Worm (Caenorhabditis elegans) whole organism, L2 larva: Measurements from ENCODE around the gene acr-14.

Experiments used
- C34F6.9 ChIP-seq: fragments of 150-350 bp; optimal IDR thresholded peaks from 2 replicates; lab custom pipeline; 2014; ENCODE audit warnings: missing biosample characterization, missing genetic modification characterization
- F13H6.1 ChIP-seq: sonication (generic microtip); optimal IDR thresholded peaks from 2 replicates; lab custom pipeline; 2016; ENCODE audit warnings: missing genetic modification characterization, missing compliant biosample characterization
- R02D3.7 ChIP-seq: fragments of 150-350 bp; optimal IDR thresholded peaks from 2 replicates; lab custom pipeline; 2014; ENCODE audit warnings: missing biosample characterization, missing genetic modification characterization
- Y55F3AM.14 ChIP-seq: fragments of 200-800 bp; sonication (Bioruptor generic); optimal IDR thresholded peaks from 2 replicates; lab custom pipeline; 2018; ENCODE audit warnings: mild to moderate bottlenecking, missing genetic modification characterization, missing compliant biosample characterization
- ZK546.5 ChIP-seq: sonication (generic microtip); optimal IDR thresholded peaks from 2 replicates; lab custom pipeline; 2017; ENCODE audit warnings: missing biosample characterization, missing genetic modification characterization
- alr-1 ChIP-seq: fragments of 150-350 bp; optimal IDR thresholded peaks from 2 replicates; lab custom pipeline; 2014; ENCODE audit warnings: missing biosample characterization, missing genetic modification characterization
- aly-2 ChIP-seq: fragments of 150-350 bp; optimal IDR thresholded peaks from 2 replicates; lab custom pipeline; 2014; ENCODE audit warnings: missing biosample characterization, missing genetic modification characterization
- ama-1 ChIP-seq: fragments of 150-350 bp; optimal IDR thresholded peaks from 2 replicates; lab custom pipeline; 2018; ENCODE audit warnings: inconsistent platforms
- blmp-1 ChIP-seq: sonication (generic microtip); optimal IDR thresholded peaks from 2 replicates; lab custom pipeline; 2017; ENCODE audit warnings: missing genetic modification characterization, mild to moderate bottlenecking, missing compliant biosample characterization, antibody characterized with exemption, moderate library complexity; ENCODE audit not compliant: insufficient read depth
- ceh-16 ChIP-seq: fragments of 150-350 bp; optimal IDR thresholded peaks from 2 replicates; lab custom pipeline; 2014; ENCODE audit warnings: missing biosample characterization, missing genetic modification characterization
- ceh-82 ChIP-seq: fragments of 150-350 bp; optimal IDR thresholded peaks from 2 replicates; lab custom pipeline; 2014; ENCODE audit warnings: missing biosample characterization, missing genetic modification characterization
- crh-2 ChIP-seq: sonication (generic microtip); optimal IDR thresholded peaks from 2 replicates; lab custom pipeline; 2017; ENCODE audit warnings: missing biosample characterization, missing genetic modification characterization
- egl-27 ChIP-seq: sonication (generic microtip); optimal IDR thresholded peaks from 3 replicates; lab custom pipeline; 2017; ENCODE audit warnings: missing biosample characterization, missing genetic modification reagents, missing genetic modification characterization
- elt-1 ChIP-seq: fragments of 150-350 bp; optimal IDR thresholded peaks from 2 replicates; lab custom pipeline; 2014; ENCODE audit warnings: missing biosample characterization, missing genetic modification characterization
- elt-3 ChIP-seq: sonication (generic microtip); optimal IDR thresholded peaks from 2 replicates; lab custom pipeline; 2017; ENCODE audit warnings: missing biosample characterization, missing genetic modification characterization
- fos-1 ChIP-seq: fragments of 150-350 bp; optimal IDR thresholded peaks from 2 replicates; lab custom pipeline; 2014; ENCODE audit warnings: missing biosample characterization, missing genetic modification characterization
- gmeb-1 ChIP-seq: fragments of 150-350 bp; optimal IDR thresholded peaks from 2 replicates; lab custom pipeline; 2014; ENCODE audit warnings: missing biosample characterization, missing genetic modification characterization
- lin-11 ChIP-seq: fragments of 150-350 bp; sonication (generic microtip); optimal IDR thresholded peaks from 2 replicates; lab custom pipeline; 2014; ENCODE audit warnings: missing biosample characterization, missing genetic modification characterization, inconsistent platforms, mixed read lengths
- lin-13 ChIP-seq: fragments of 150-350 bp; optimal IDR thresholded peaks from 2 replicates; lab custom pipeline; 2014; ENCODE audit warnings: missing biosample characterization, missing genetic modification reagents, missing genetic modification characterization
- lin-39 ChIP-seq: fragments of 150-350 bp; optimal IDR thresholded peaks from 2 replicates; lab custom pipeline; 2014; ENCODE audit warnings: missing biosample characterization, missing genetic modification reagents, missing genetic modification characterization
- lsy-2 ChIP-seq, 2 experiments: fragments of 150-350 bp in 1 of 2; sonication (generic microtip) in 1 of 2; optimal IDR thresholded peaks; 2 replicates each; lab custom pipeline; 2014 to 2017; ENCODE audit warnings: missing biosample characterization in 2 of 2, missing genetic modification characterization in 2 of 2
- mab-5 ChIP-seq: fragments of 150-350 bp; optimal IDR thresholded peaks from 2 replicates; lab custom pipeline; 2014; ENCODE audit warnings: missing biosample characterization, missing genetic modification characterization
- mbf-1 ChIP-seq: sonication (generic microtip); optimal IDR thresholded peaks from 2 replicates; lab custom pipeline; 2017; ENCODE audit warnings: missing biosample characterization, missing genetic modification characterization
- mdl-1 ChIP-seq, 2 experiments: fragments of 150-350 bp in 1 of 2; sonication (generic microtip) in 1 of 2; optimal IDR thresholded peaks; 2 replicates each; lab custom pipeline; 2017; ENCODE audit warnings: missing biosample characterization in 2 of 2, missing genetic modification characterization in 2 of 2
- nhr-12 ChIP-seq: fragments of 150-350 bp; optimal IDR thresholded peaks from 2 replicates; lab custom pipeline; 2014; ENCODE audit warnings: missing biosample characterization, missing genetic modification characterization
- nhr-129 ChIP-seq: fragments of 150-350 bp; optimal IDR thresholded peaks from 2 replicates; lab custom pipeline; 2014; ENCODE audit warnings: missing biosample characterization, missing genetic modification characterization
- nhr-21 ChIP-seq: fragments of 150-350 bp; optimal IDR thresholded peaks from 2 replicates; lab custom pipeline; 2014; ENCODE audit warnings: missing biosample characterization, missing genetic modification characterization
- nhr-23 ChIP-seq: fragments of 150-350 bp; optimal IDR thresholded peaks from 2 replicates; lab custom pipeline; 2014; ENCODE audit warnings: missing biosample characterization, missing genetic modification reagents, missing genetic modification characterization
- nhr-237 ChIP-seq: fragments of 150-350 bp; optimal IDR thresholded peaks from 2 replicates; lab custom pipeline; 2014; ENCODE audit warnings: missing biosample characterization, missing genetic modification characterization
- nhr-25 ChIP-seq: fragments of 150-350 bp; sonication (generic microtip); optimal IDR thresholded peaks from 3 replicates; lab custom pipeline; 2014; ENCODE audit warnings: missing biosample characterization, missing genetic modification characterization
- nhr-6 ChIP-seq: fragments of 150-350 bp; optimal IDR thresholded peaks from 2 replicates; lab custom pipeline; 2014; ENCODE audit warnings: missing biosample characterization, missing genetic modification characterization
- nhr-77 ChIP-seq: fragments of 150-350 bp; optimal IDR thresholded peaks from 2 replicates; lab custom pipeline; 2014; ENCODE audit warnings: missing biosample characterization, missing genetic modification characterization
- sem-4 ChIP-seq: fragments of 150-350 bp; optimal IDR thresholded peaks from 2 replicates; lab custom pipeline; 2014; ENCODE audit warnings: missing biosample characterization, missing genetic modification reagents, missing genetic modification characterization
- skn-1 ChIP-seq: sonication (generic microtip); optimal IDR thresholded peaks from 2 replicates; lab custom pipeline; 2017; ENCODE audit warnings: missing biosample characterization, missing genetic modification characterization
- sma-3 ChIP-seq: sonication (generic microtip); optimal IDR thresholded peaks from 2 replicates; lab custom pipeline; 2016; ENCODE audit warnings: missing genetic modification reagents, missing genetic modification characterization, missing compliant biosample characterization
- sma-9 ChIP-seq, 2 experiments: fragments of 150-350 bp in 1 of 2; sonication (generic microtip) in 1 of 2; optimal IDR thresholded peaks; 2 replicates each; lab custom pipeline; 2014 to 2016; ENCODE audit warnings: missing genetic modification characterization in 2 of 2, mild to moderate bottlenecking in 1 of 2, missing biosample characterization in 1 of 2, missing compliant biosample characterization in 1 of 2, missing genetic modification reagents in 1 of 2, moderate library complexity in 1 of 2
- snpc-4 ChIP-seq: fragments of 150-350 bp; optimal IDR thresholded peaks from 2 replicates; lab custom pipeline; 2014; ENCODE audit warnings: missing biosample characterization, missing genetic modification characterization
- unc-55 ChIP-seq: fragments of 150-350 bp; sonication (generic microtip); optimal IDR thresholded peaks from 3 replicates; lab custom pipeline; 2014; ENCODE audit warnings: missing biosample characterization, missing genetic modification reagents, missing genetic modification characterization
- unc-62 ChIP-seq: fragments of 150-350 bp; optimal IDR thresholded peaks from 2 replicates; lab custom pipeline; 2014; ENCODE audit warnings: missing biosample characterization, missing genetic modification reagents, missing genetic modification characterization
- zag-1 ChIP-seq: fragments of 150-350 bp; optimal IDR thresholded peaks from 2 replicates; lab custom pipeline; 2014; ENCODE audit warnings: missing biosample characterization, missing genetic modification characterization
- ztf-11 ChIP-seq: sonication (generic microtip); optimal IDR thresholded peaks from 2 replicates; lab custom pipeline; 2017; ENCODE audit warnings: missing biosample characterization, missing genetic modification characterization

Gene acr-14

ce11 chrII:8220267-8220666 lies 43.3 kb upstream of the acr-14 start:
- TF ChIP-seq mab-5 (tag; lab: Kevin White, UChicago): no peak
- TF ChIP-seq sma-3 (GFP tag; lab: Kevin White, UChicago): no peak
- no peak for TF ChIP-seq blmp-1 (tag; lab: Kevin White, UChicago)
- no peak for TF ChIP-seq Y55F3AM.14 (GFP tag; lab: Kevin White, UChicago)
- no peak for TF ChIP-seq mdl-1 (tag; optimal IDR thresholded peaks at IDR 0.05; lab: Kevin White, UChicago)
- no peak for TF ChIP-seq unc-55
- TF ChIP-seq alr-1 (tag; lab: Kevin White, UChicago): no peak
- no peak for TF ChIP-seq nhr-6 (tag; lab: Kevin White, UChicago)
- no peak for TF ChIP-seq ztf-11 (tag; lab: Kevin White, UChicago)
- TF ChIP-seq lsy-2 (tag; optimal IDR thresholded peaks at IDR 0.05; lab: Kevin White, UChicago): no peak
- TF ChIP-seq mbf-1: no peak
- no peak for TF ChIP-seq sma-9 (GFP tag; optimal IDR thresholded peaks at IDR 0.05; lab: Kevin White, UChicago)
- no peak for TF ChIP-seq sma-9 (tag; optimal IDR thresholded peaks at IDR 0.05; lab: Kevin White, UChicago)
- no peak for TF ChIP-seq egl-27 (tag; lab: Kevin White, UChicago)
- TF ChIP-seq gmeb-1 (tag; lab: Kevin White, UChicago): no peak
- no peak for TF ChIP-seq nhr-23 (tag; lab: Kevin White, UChicago)
- TF ChIP-seq lin-39 (tag; lab: Kevin White, UChicago): no peak
- TF ChIP-seq skn-1: no peak
- TF ChIP-seq aly-2: no peak
- TF ChIP-seq lin-13 (GFP tag; lab: Kevin White, UChicago): no peak
- TF ChIP-seq fos-1 (tag; lab: Kevin White, UChicago): no peak

ce11 chrII:8218266-8218665 lies 41.3 kb upstream of the acr-14 start:
- TF ChIP-seq ztf-11 (tag; lab: Kevin White, UChicago) (no peak), C34F6.9 (no peak), nhr-23 (tag; lab: Kevin White, UChicago) (no peak), gmeb-1 (tag; lab: Kevin White, UChicago) (no peak), sma-3 (GFP tag; lab: Kevin White, UChicago) (no peak), blmp-1 (tag; lab: Kevin White, UChicago) (no peak), Y55F3AM.14 (GFP tag; lab: Kevin White, UChicago) (no peak)

ce11 chrII:8216922-8217321 lies 39.9 kb upstream of the acr-14 start, which contains the start of gene ifg-1:
TSS of gene ifg-1 (plus strand) at chrII:8217222.
- no peak for TF ChIP-seq sma-9 (GFP tag; optimal IDR thresholded peaks at IDR 0.05; lab: Kevin White, UChicago)
- no peak for TF ChIP-seq sma-9 (tag; optimal IDR thresholded peaks at IDR 0.05; lab: Kevin White, UChicago)
- no peak for TF ChIP-seq elt-3 (tag; lab: Kevin White, UChicago)
- TF ChIP-seq egl-27 (tag; lab: Kevin White, UChicago): no peak
- no peak for TF ChIP-seq nhr-21 (tag; lab: Kevin White, UChicago)
- no peak for TF ChIP-seq alr-1 (tag; lab: Kevin White, UChicago)
- no peak for TF ChIP-seq Y55F3AM.14 (GFP tag; lab: Kevin White, UChicago)
- no peak for TF ChIP-seq aly-2
- TF ChIP-seq ama-1: no peak
- no peak for TF ChIP-seq lsy-2 (tag; optimal IDR thresholded peaks at IDR 0.05; lab: Kevin White, UChicago)
- no peak for TF ChIP-seq sma-3 (GFP tag; lab: Kevin White, UChicago)
- no peak for TF ChIP-seq nhr-12 (tag; lab: Kevin White, UChicago)
- no peak for TF ChIP-seq R02D3.7 (tag; lab: Kevin White, UChicago)
- TF ChIP-seq gmeb-1 (tag; lab: Kevin White, UChicago): no peak
- no peak for TF ChIP-seq nhr-6 (tag; lab: Kevin White, UChicago)
- no peak for TF ChIP-seq crh-2 (tag; lab: Kevin White, UChicago)
- no peak for TF ChIP-seq snpc-4
- TF ChIP-seq zag-1: no peak
- TF ChIP-seq nhr-25 (tag; lab: Kevin White, UChicago): no peak
- no peak for TF ChIP-seq unc-62
- no peak for TF ChIP-seq mdl-1 (tag; optimal IDR thresholded peaks at IDR 0.05; lab: Kevin White, UChicago)
- TF ChIP-seq, all 48 proteins: peak for 0

- peak; percentile 46 for TF ChIP-seq F13H6.1 (tag; lab: Kevin White, UChicago)
- no peak for TF ChIP-seq fos-1 (tag; lab: Kevin White, UChicago)
- TF ChIP-seq ceh-16: no peak
- no peak for TF ChIP-seq ZK546.5
- no peak for TF ChIP-seq ceh-82 (tag; lab: Kevin White, UChicago)
- no peak for TF ChIP-seq elt-3 (tag; lab: Kevin White, UChicago)
- peak; percentile 49 for TF ChIP-seq sma-9 (GFP tag; optimal IDR thresholded peaks at IDR 0.05; lab: Kevin White, UChicago)
- no peak for TF ChIP-seq sma-9 (tag; optimal IDR thresholded peaks at IDR 0.05; lab: Kevin White, UChicago)
- no peak for TF ChIP-seq mab-5 (tag; lab: Kevin White, UChicago)
- TF ChIP-seq unc-62: no peak
- TF ChIP-seq ztf-11 (tag; lab: Kevin White, UChicago): no peak
- no peak for TF ChIP-seq Y55F3AM.14 (GFP tag; lab: Kevin White, UChicago)
- no peak for TF ChIP-seq ama-1
- TF ChIP-seq lsy-2 (tag; optimal IDR thresholded peaks at IDR 0.05; lab: Kevin White, UChicago): peak; percentile 25 to 86
- no peak for TF ChIP-seq nhr-77
- no peak for TF ChIP-seq sem-4
- TF ChIP-seq nhr-21 (tag; lab: Kevin White, UChicago): no peak
- no peak for TF ChIP-seq skn-1
- peak; percentile 51 for TF ChIP-seq crh-2 (tag; lab: Kevin White, UChicago)
- TF ChIP-seq elt-1 (tag; lab: Kevin White, UChicago): no peak
- TF ChIP-seq nhr-25 (tag; lab: Kevin White, UChicago): peak; percentile 25
- TF ChIP-seq lin-39 (tag; lab: Kevin White, UChicago): no peak
- TF ChIP-seq lin-11 (tag; lab: Kevin White, UChicago): no peak
- no peak for TF ChIP-seq snpc-4
- TF ChIP-seq mdl-1 (tag; optimal IDR thresholded peaks at IDR 0.05; lab: Kevin White, UChicago): no peak
- TF ChIP-seq nhr-6 (tag; lab: Kevin White, UChicago): peak; percentile 38
- no peak for TF ChIP-seq nhr-237 (tag; lab: Kevin White, UChicago)
- no peak for TF ChIP-seq aly-2
- no peak for TF ChIP-seq alr-1 (tag; lab: Kevin White, UChicago)
- TF ChIP-seq sma-3 (GFP tag; lab: Kevin White, UChicago): no peak
- TF ChIP-seq gmeb-1 (tag; lab: Kevin White, UChicago): peak; percentile 51
- TF ChIP-seq nhr-129 (tag; lab: Kevin White, UChicago): peak; percentile 56
These were observed 39.4 kb upstream of the acr-14 start, which contains the start of gene M110.3 for ce11 chrII:8216433-8216832. TSS of gene M110.3 (minus strand) at chrII:8216616.
